Fruit fly (Drosophila melanogaster) ovary, adult (tissue): ENCODE data around the gene Dr.

Source experiments
- CG17801 ChIP-seq: fragments of 200-800 bp; optimal IDR thresholded peaks from 2 replicates; lab custom pipeline; 2019; ENCODE audit warnings: missing biosample characterization, mild to moderate bottlenecking, missing genetic modification characterization, moderate library complexity; ENCODE audit not compliant: partially characterized antibody

Gene Dr

DNA sequence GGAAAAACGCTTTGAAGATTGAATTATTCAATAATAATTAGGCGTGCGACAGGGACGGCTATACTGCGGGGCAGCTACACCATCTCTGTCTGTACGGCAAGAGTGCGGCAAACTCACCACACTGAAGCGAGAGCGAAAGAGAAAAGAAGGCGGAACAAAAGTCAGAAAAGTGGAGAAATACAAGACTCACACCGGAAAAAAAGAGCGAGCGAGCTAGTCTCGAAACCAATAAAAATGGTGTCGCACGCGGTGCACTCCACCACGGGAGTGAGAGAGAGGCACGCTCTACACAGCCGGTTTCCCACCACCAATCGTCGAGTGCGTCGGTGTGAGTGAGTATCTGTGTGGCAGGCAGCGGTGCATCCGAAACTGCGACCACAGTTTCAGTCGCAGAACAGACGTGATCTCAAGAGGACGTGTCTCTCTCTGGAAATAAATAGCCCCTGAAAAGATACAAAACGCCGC is at the start of gene Dr:
Gene Dr, plus strand, starts transcription at position 384 of the 465 bp plus-strand sequence.
- no peak for TF ChIP-seq CG17801 (GFP tag; lab: Kevin White, UChicago)

- no peak for TF ChIP-seq CG17801 (GFP tag; lab: Kevin White, UChicago)
Observed at dm6 chr3R:29506581-29506980, 49.6 kb upstream of the Dr start.

DNA sequence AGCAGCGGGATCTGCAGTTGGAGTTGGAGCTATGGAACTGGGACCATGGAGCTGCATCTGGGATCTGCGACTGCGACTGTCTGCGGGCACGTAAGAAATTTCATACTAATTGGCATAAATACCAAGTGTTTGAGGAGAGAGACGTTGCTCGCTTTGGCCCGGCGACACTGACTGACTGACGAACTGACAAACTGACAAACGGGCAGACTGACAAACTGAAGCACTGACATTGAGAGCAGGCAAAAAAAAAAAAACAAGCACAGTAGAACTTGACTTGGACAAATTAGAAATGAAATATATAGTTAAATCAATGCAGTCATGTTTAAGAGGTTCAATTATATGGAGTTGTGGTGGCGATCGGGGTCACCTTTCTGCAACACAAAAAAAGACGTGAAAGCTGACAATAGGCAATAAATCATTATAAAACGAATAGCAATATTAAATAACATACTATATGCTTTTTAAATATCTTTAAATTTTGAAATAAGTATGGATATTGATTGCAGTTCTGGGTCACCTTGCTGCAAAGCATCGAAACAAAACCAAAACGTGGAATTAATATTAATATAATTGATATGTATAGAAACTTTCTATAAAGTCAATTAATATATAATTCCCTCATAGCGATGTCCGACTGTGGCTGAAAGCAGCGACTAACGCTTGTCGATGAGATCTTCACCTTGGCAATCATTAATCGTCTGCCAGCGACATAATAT is 47.5 kb upstream of the Dr start:
- no peak for TF ChIP-seq CG17801 (GFP tag; lab: Kevin White, UChicago)

- TF ChIP-seq CG17801 (GFP tag; lab: Kevin White, UChicago): no peak
Observed at dm6 chr3R:29511472-29511871, 44.7 kb upstream of the Dr start.

- TF ChIP-seq CG17801 (GFP tag; lab: Kevin White, UChicago): no peak
Observed at dm6 chr3R:29512306-29513044, 43.7 kb upstream of the Dr start.

DNA sequence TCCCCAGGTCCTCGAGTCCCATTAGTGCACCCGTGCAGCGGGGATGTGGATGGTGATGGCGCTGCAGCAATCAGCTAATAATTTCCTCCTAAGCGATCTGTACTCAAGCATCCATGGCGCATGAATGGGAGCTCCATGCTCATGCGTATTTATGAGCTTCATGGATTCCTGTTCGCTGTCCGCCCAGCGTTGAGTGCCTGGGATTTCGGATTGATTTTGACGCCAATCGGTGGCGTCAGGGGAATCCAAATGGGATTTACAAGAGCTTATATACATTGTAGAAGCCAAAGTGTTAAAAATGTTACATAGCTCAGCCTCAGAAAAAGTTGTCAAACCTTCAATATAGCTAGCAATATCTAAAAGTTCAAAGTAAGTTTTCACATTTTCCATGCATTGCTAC is 40.8 kb upstream of the Dr start, which contains the start of gene ND-20L:
Gene ND-20L, plus strand, starts transcription at position 301 of the 400 bp plus-strand sequence.
- TF ChIP-seq CG17801 (GFP tag; lab: Kevin White, UChicago): no peak

DNA sequence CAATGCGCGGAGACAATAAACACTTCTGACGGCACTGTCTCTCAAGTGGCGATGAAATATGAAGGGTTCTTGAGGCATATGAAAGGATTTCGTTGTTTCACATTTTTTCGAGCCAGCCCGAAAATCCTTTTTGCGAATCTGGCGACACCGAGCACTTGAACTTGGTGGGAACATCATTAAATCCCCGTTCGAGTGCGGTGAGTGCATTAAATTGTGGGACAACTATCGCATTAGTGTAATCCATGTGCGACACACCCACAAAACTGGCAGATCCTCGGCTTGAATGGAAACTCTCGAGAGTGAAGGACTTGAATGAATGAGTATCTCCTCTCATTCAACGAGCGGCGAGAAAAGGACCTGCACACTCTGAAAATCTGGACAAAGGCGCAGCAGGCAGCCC is 39.4 kb upstream of the Dr start:
- no peak for TF ChIP-seq CG17801 (GFP tag; lab: Kevin White, UChicago)

dm6 chr3R:29517923-29518322 is 38.3 kb upstream of the Dr start:
- no peak for TF ChIP-seq CG17801 (GFP tag; lab: Kevin White, UChicago)

DNA sequence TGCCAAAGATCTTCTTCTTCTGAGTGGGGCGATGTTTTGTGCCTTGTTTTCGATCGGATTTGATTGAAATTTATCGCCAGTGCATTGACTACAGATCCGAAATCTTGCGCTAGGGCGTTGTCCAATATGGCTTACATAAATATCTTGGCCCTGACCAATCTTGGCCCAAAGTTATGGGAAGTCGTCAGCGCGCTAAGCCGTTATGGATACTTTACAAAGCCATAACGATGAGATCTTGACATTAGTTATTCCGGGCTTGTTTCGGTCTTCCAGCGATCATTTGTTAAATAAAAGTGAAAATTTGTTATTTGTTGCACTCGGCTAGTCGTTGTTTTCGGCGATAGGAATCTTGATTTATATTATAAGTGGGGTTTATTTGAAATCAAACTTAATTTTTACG is 37.7 kb upstream of the Dr start:
- TF ChIP-seq CG17801 (GFP tag; lab: Kevin White, UChicago): no peak

DNA sequence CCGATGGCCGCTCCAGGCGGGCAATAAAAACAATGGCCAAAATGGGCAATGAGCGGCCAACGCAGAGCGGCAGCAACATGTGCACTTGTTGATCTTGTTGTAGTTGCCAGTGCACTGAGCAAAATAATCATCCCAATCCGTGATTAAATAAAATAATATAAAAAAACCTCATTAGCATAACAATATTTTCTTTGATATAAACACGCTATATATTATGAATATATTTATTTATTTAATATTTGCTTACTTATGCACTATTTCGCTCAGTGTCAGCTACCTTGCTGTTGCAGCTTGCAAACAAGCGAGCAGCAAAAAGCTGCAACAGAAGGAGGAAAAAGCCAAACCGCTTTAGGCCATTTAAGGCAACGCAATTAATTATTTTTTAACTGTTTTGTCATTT is 36.9 kb upstream of the Dr start:
- no peak for TF ChIP-seq CG17801 (GFP tag; lab: Kevin White, UChicago)

dm6 chr3R:29520215-29520614 is 36.0 kb upstream of the Dr start:
- TF ChIP-seq CG17801 (GFP tag; lab: Kevin White, UChicago): no peak

DNA sequence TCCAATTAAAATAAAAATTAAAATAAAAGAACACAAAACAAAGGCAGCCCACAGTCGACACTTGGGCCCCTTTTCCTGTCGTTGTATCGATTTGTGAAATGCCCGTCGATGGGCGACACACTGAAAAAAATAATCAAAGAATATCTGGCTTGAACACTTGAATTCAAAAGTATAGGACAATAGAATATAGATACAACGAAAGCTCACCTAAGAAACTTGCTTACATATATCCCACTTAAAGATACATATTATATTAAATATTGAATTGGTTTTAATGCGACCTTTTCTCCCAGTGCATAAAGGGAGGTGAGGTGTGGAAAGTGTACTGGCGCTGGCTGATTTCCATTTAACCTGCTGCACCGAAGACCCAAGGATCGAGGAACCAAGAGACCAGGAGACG is 34.0 kb upstream of the Dr start:
- TF ChIP-seq CG17801 (GFP tag; lab: Kevin White, UChicago): no peak

dm6 chr3R:29523978-29524775 is 32.0 kb upstream of the Dr start:
- TF ChIP-seq CG17801 (GFP tag; lab: Kevin White, UChicago): no peak

DNA sequence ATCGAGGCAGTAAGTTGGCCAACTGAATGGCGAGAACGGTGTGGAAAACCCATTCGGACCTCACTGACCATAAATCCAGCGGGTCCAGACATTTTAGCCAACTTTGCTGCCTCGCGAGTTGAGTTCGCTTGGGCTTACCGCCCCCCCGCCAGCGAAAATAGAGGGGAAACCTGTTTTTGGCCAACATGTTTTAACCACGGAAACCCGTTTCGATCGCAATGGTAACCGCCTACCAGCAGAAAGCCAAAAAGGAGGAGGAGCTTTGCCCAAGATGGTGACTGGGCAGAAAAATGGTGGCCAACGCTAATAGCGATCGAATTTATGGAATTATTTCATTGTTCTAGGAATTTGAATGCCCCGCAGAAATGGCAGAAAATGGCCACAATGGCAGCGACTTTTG is 29.6 kb upstream of the Dr start:
- TF ChIP-seq CG17801 (GFP tag; lab: Kevin White, UChicago): no peak

DNA sequence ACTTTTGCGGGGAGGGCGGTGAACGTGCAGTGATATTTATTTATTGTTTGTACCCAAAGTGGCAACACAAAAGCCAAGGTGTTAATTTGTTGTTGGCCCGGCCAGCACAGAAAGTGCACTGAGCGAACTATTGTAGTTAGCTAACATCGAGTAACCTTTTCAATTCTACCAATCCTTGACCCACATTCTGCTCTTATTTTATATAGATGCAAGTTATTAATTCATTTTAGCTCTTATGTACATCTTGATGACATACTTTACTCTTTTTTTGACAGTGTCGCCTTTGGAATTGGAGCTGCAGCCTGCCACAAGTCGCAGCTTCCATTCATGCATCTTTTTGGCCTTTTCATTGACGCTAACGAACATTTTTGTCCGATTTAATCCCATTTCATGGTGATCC is 17.8 kb upstream of the Dr start:
- TF ChIP-seq CG17801 (GFP tag; lab: Kevin White, UChicago): no peak
